Worm (Caenorhabditis elegans) whole organism, midembryonic: ENCODE results near the gene suds-3.
A peak's percentile ranks its signal among the peaks of the same experiment; 100 is the strongest.

Experiments
- T22C8.4 ChIP-seq: fragments of 200-800 bp; sonication (Bioruptor generic); IDR thresholded peaks from 2 replicates; pipeline ENCODE4 v1.3.6; 2022; ENCODE audit warnings: missing genetic modification characterization, missing compliant biosample characterization
- cog-1 ChIP-seq: sonication (generic microtip); optimal IDR thresholded peaks from 2 replicates; lab custom pipeline; 2016; ENCODE audit warnings: missing genetic modification characterization, missing compliant biosample characterization
- flt-1 ChIP-seq: fragments of 200-800 bp; sonication (Bioruptor generic); IDR thresholded peaks from 2 replicates; pipeline ENCODE4 v1.3.6; 2022; ENCODE audit warnings: missing genetic modification characterization, missing compliant biosample characterization
- klf-2 ChIP-seq: fragments of 200-800 bp; sonication (Bioruptor generic); conservative IDR thresholded peaks from 2 replicates; pipeline ENCODE4 v1.3.6; 2022; ENCODE audit warnings: missing genetic modification reagents, missing genetic modification characterization, missing compliant biosample characterization
- med-1 ChIP-seq: sonication (generic microtip); optimal IDR thresholded peaks from 2 replicates; lab custom pipeline; 2017; ENCODE audit warnings: missing genetic modification characterization, mild to moderate bottlenecking, missing compliant biosample characterization, antibody characterized with exemption, missing genetic modification reagents; ENCODE audit not compliant: insufficient read depth
- ref-1 ChIP-seq: fragments of 200-800 bp; sonication (Bioruptor generic); conservative IDR thresholded peaks from 2 replicates; pipeline ENCODE4 v1.3.6; 2022; ENCODE audit warnings: missing genetic modification reagents, missing genetic modification characterization, missing compliant biosample characterization
- tab-1 ChIP-seq: fragments of 200-800 bp; sonication (Bioruptor generic); IDR thresholded peaks from 2 replicates; pipeline ENCODE4 v1.3.6; 2022; ENCODE audit warnings: missing genetic modification characterization, missing compliant biosample characterization
- ztf-23 ChIP-seq: fragments of 200-800 bp; sonication (Bioruptor generic); IDR thresholded peaks from 2 replicates; pipeline ENCODE4 v1.3.6; 2022; ENCODE audit warnings: missing genetic modification reagents, missing genetic modification characterization, missing compliant biosample characterization
- ztf-29 ChIP-seq: fragments of 200-800 bp; sonication (Bioruptor generic); IDR thresholded peaks from 2 replicates; pipeline ENCODE4 v1.3.6; 2022; ENCODE audit warnings: missing genetic modification reagents, missing genetic modification characterization, missing compliant biosample characterization

The suds-3 gene

DNA sequence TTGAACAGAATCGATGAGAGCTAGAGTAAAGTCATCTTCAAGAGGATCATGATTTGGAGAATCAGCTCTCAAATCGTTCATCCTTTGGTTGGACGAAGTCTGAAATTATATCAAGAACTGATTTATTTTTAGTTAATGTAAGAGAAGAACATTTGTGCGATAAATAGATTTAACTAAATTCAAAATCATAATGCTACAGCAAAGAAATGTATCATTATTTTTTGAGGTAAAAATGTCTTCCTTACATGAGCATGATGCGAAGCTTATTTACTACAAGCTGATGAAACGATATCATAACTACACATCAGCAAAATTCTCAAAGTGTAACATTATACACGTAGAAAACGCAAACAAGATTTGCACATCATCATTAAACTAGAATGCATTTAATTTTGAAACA is 31.6 kb downstream of the suds-3 start, which contains the start of gene madf-4:
Gene madf-4 (minus strand): TSS at position 101 of the 400 bp plus-strand sequence.
- TF ChIP-seq klf-2 (no peak), ref-1 (GFP tag; lab: Robert Waterston, UW) (no peak), T22C8.4 (GFP tag; lab: Robert Waterston, UW) (no peak), tab-1 (GFP tag; lab: Robert Waterston, UW) (no peak), flt-1 (no peak), ztf-23 (GFP tag; lab: Robert Waterston, UW) (no peak), ztf-29 (GFP tag; lab: Robert Waterston, UW) (no peak), med-1 (GFP tag; lab: Kevin White, UChicago) (no peak), cog-1 (tag; lab: Kevin White, UChicago) (no peak)

DNA sequence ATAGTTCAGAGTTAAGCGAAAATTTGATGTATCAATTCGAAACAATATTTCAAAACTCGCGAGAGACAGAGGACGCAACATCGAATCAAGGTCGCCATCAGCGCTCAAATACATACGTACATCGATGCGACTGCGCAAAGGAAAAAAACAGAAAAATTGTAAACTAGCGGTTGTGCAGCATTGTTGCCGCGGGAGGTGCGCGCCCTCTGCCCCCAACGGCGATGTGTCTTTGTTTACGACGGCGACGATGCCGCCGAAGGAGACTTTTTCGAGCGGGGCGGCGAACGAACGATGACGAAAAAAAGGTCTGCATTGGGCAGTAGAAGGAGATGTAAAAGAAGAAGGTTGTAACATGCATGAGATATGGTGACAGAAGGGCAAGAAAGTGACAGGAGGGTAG is 32.1 kb downstream of the suds-3 start:
- TF ChIP-seq flt-1: 0 out of 2 replicates have a peak, but pooled peaks have one; percentile 9
- no peak for TF ChIP-seq T22C8.4 (GFP tag; lab: Robert Waterston, UW)

DNA sequence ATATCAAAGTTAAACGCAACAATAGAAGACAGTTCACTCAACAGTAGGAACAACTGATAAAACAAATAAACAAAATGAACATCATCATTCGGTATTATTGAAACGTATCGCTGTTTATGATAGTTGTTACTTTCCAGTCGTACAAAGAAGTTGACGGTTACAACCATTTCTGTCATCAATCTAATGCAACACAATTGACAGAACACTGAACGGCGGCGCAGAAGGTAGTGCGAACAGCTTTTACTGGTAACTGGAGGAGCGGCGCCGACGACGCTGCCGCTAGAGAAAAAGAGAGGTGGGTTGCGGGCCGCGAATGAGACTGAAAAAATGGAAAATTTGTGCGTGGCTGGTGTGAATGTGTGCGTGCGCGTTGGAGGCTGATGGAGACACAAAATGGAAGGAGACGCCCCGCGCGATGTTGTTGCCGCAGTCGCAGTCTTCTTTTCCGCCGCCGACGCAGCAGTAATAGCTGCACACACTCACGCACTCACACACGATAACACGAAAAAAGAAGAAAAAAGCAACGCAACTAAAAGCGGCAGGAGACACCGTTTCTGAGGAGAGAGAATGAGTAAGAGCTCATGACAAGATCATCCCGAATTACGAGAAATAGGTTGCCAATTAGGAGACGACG is 33.5 kb downstream of the suds-3 start:
- no peak for TF ChIP-seq ztf-23 (GFP tag; lab: Robert Waterston, UW)
- no peak for TF ChIP-seq ref-1 (GFP tag; lab: Robert Waterston, UW)

DNA sequence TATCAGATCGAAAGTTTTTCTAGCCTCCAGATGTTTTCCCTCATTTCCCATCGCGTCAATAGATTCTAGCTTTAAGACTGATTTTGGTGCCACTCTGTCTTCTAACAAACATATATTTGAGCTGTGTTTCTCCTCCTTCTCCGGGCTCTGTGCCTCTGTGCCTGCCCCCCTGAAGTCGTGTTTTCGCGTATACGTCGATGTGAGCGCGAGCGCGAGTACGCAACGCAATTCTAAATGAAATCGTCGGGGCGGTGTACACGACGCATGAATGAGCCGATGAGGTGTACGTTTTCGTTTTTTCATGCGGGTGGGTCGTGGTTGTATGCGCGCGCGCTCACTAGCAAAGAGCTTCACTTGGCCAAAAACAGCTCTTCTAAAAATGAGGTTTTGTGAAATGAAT is 35.1 kb downstream of the suds-3 start:
- TF ChIP-seq ref-1 (GFP tag; lab: Robert Waterston, UW) (no peak), T22C8.4 (GFP tag; lab: Robert Waterston, UW) (no peak), klf-2 (no peak), cog-1 (tag; lab: Kevin White, UChicago) (no peak), tab-1 (GFP tag; lab: Robert Waterston, UW) (no peak), ztf-23 (GFP tag; lab: Robert Waterston, UW) (no peak), ztf-29 (GFP tag; lab: Robert Waterston, UW) (no peak), med-1 (GFP tag; lab: Kevin White, UChicago) (no peak), flt-1 (no peak)

DNA sequence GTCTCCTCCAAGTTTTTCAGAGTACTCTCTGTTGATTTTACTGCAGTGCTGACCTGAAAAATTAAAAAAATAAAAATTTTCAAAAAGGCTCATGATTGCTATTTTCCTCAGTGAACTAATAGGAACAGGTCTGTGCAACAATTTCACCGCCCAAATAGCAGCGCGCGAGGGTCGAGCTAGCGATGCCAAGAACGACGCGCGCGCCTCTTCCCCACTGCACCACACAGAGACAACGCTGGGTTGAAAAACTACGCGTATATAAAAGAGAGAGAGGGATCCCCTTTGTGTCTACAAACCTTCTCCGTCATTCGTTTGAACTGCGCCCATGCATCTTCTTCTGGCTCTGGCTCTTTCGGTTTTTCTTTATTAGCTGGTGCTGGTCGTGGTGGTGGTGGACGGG is 39.3 kb downstream of the suds-3 start:
- TF ChIP-seq med-1 (GFP tag; lab: Kevin White, UChicago): peak; percentile 70
- peak; percentile 87 for TF ChIP-seq ref-1 (GFP tag; lab: Robert Waterston, UW)
- peak; percentile 97 for TF ChIP-seq ztf-23 (GFP tag; lab: Robert Waterston, UW)
- TF ChIP-seq klf-2: peak; percentile 95
- peak; percentile 96 for TF ChIP-seq tab-1 (GFP tag; lab: Robert Waterston, UW)
- peak; percentile 92 for TF ChIP-seq T22C8.4 (GFP tag; lab: Robert Waterston, UW)
- TF ChIP-seq flt-1: peak; percentile 97
- peak; percentile 88 for TF ChIP-seq ztf-29 (GFP tag; lab: Robert Waterston, UW)
- TF ChIP-seq cog-1 (tag; lab: Kevin White, UChicago): peak; percentile 85

DNA sequence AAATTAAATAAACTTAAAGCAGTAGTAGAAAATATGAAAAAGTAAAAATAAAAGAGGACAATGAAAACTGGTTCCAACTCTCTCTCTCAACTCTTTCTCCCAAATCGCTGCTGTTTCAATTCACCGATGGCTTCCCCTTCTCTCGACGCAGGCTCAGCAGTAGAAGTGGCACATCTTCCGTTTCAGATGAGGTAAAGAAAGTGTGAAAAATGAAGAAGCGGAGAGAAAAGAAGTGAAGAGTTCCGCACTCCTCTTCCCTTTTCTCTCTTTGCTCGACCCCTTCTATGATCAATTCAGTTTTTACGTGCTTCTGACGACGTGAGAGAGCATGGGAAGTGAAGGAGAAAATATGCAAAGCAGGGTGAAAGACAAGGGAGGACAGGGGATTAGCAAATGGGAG is 43.4 kb downstream of the suds-3 start:
- TF ChIP-seq tab-1 (GFP tag; lab: Robert Waterston, UW): no peak
- no peak for TF ChIP-seq cog-1 (tag; lab: Kevin White, UChicago)
- TF ChIP-seq ref-1 (GFP tag; lab: Robert Waterston, UW): no peak
- no peak for TF ChIP-seq med-1 (GFP tag; lab: Kevin White, UChicago)
- TF ChIP-seq T22C8.4 (GFP tag; lab: Robert Waterston, UW): no peak
- TF ChIP-seq ztf-29 (GFP tag; lab: Robert Waterston, UW): no peak
- TF ChIP-seq klf-2: no peak
- TF ChIP-seq flt-1: no peak
- TF ChIP-seq ztf-23 (GFP tag; lab: Robert Waterston, UW): no peak

DNA sequence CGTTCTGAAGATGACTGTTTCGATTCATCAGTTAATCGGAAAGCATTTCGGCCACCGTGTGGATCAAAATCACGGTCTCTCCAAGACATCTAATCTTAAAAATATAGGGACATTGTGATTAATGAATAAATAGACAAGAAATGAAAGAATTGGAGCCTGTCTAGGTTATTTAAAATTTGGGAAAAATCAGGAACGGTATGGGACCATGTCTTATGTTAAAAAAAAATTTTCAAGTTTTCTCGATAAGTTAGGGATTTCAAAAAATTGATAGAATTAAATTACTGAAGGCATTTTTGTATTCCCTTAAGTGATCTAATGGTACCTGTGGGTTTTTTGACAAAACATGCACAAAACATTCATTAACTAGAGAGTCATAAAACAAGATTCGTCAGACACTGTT is 45.3 kb downstream of the suds-3 start, which contains the start of gene unc-41:
Gene unc-41 (minus strand): TSS at position 101 of the 400 bp plus-strand sequence.
- TF ChIP-seq flt-1 (no peak), T22C8.4 (GFP tag; lab: Robert Waterston, UW) (no peak), ref-1 (GFP tag; lab: Robert Waterston, UW) (no peak), tab-1 (GFP tag; lab: Robert Waterston, UW) (no peak), med-1 (GFP tag; lab: Kevin White, UChicago) (no peak), ztf-29 (GFP tag; lab: Robert Waterston, UW) (no peak), cog-1 (tag; lab: Kevin White, UChicago) (no peak), klf-2 (no peak), ztf-23 (GFP tag; lab: Robert Waterston, UW) (no peak)

DNA sequence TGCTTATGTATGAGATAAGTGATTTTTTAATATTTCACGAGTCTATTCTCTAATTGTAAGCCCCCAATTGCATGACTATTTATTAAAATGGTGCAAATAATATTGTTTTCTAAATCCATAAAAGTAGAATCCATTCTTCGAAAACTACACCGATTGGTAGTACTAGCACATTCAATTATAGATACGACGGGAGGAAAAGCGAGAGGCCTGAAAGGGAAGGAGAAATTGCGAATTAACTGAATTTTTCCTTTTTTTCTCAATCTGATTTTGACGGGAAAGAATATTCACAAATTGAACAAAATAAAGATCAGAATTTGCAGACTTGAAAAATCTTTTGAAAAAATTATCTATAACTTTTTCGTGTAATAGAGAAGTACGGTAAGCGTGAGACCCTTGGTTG is 46.4 kb downstream of the suds-3 start:
- no peak for TF ChIP-seq klf-2
- no peak for TF ChIP-seq T22C8.4 (GFP tag; lab: Robert Waterston, UW)
- no peak for TF ChIP-seq tab-1 (GFP tag; lab: Robert Waterston, UW)
- no peak for TF ChIP-seq flt-1
- no peak for TF ChIP-seq ref-1 (GFP tag; lab: Robert Waterston, UW)
- no peak for TF ChIP-seq med-1 (GFP tag; lab: Kevin White, UChicago)
- no peak for TF ChIP-seq cog-1 (tag; lab: Kevin White, UChicago)
- TF ChIP-seq ztf-29 (GFP tag; lab: Robert Waterston, UW): no peak
- no peak for TF ChIP-seq ztf-23 (GFP tag; lab: Robert Waterston, UW)

DNA sequence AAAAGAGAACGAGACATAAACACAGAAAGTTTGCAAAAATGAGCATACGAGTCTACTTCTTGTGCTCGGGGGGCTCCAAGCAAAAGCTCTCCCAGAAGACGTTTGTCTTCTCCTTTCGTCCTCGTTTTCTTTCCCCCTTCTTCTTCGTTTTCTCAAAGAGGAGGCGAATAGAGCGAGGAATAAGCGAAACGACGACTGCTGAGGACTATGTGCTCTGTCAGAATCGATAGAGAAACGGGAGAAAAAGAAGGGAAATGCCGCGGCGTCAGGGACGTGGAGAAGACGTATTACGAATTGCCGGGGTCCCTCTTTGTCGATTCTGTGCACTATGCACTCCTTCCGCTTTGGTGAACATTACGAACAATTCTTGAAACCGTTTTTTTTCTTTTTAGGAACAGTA is 47.6 kb downstream of the suds-3 start:
- TF ChIP-seq ztf-29 (GFP tag; lab: Robert Waterston, UW): no peak
- TF ChIP-seq cog-1 (tag; lab: Kevin White, UChicago): no peak
